Worm (Caenorhabditis elegans): ENCODE measurements around the gene nsy-7.

DNA sequence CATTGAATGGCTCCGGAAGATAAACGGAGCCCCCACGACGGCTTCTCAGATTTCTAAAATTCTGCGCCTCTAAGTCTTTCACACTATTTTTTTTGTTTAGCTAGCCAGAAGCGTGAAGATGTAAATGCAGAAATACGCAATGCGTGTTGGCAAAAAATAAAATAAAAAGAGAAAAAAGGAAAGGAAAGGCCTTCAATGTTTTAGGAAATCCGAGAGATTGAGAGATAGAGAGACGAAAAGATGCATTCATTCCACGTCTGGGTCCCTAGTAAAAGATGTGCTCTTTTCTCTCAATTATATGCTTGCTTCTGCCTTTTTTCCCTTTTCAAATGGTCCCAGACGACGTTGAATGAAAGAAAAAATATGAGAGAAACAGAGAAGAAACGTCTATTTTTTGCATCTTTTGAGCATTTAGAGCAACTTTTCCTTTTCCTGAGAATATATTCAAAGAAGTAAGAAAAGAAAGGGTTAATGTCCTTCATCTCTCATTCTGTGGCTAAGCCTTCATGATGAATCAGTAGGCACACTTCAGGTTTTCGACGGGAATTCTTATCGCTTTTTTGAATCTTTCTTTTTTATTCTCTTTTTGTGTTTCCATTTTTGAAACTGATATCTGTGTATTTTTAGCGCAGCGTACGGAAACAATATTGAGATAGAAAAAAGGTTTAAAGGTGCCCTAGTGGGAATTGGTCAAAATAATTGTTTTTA, 45.7 kb downstream of the nsy-7 start:
- TF ChIP-seq elt-2 (tag; optimal IDR thresholded peaks at IDR 0.05) (no peak), egl-27 (tag; optimal IDR thresholded peaks at IDR 0.05) (no peak), lin-13 (GFP tag; optimal IDR thresholded peaks at IDR 0.05) (no peak), isw-1 (GFP tag; IDR thresholded peaks at IDR 0.05) (peak; percentile 44)
